Worm (Caenorhabditis elegans) whole organism, L1 larva: ENCODE results near the gene cwp-4.
A peak's percentile ranks its signal among the peaks of the same experiment; 100 is the strongest.

Source experiments
- ces-1 ChIP-seq: fragments of 150-350 bp; optimal IDR thresholded peaks from 2 replicates; lab custom pipeline; 2014; ENCODE audit warnings: missing biosample characterization, missing genetic modification reagents, missing genetic modification characterization
- egl-27 ChIP-seq, 2 experiments: fragments of 150-350 bp in 1 of 2; sonication (generic microtip); optimal IDR thresholded peaks; 3 replicates each; lab custom pipeline; 2017 to 2018; ENCODE audit warnings: missing biosample characterization in 2 of 2, missing genetic modification characterization in 2 of 2, missing genetic modification reagents in 2 of 2
- mep-1 ChIP-seq: fragments of 150-350 bp; optimal IDR thresholded peaks from 2 replicates; lab custom pipeline; 2014; ENCODE audit warnings: missing biosample characterization, missing genetic modification characterization
- nhr-28 ChIP-seq: fragments of 150-350 bp; optimal IDR thresholded peaks from 2 replicates; lab custom pipeline; 2014; ENCODE audit warnings: missing biosample characterization, missing genetic modification characterization
- unc-30 ChIP-seq: sonication (generic microtip); optimal IDR thresholded peaks from 2 replicates; lab custom pipeline; 2017; ENCODE audit warnings: missing biosample characterization, missing genetic modification characterization

DNA sequence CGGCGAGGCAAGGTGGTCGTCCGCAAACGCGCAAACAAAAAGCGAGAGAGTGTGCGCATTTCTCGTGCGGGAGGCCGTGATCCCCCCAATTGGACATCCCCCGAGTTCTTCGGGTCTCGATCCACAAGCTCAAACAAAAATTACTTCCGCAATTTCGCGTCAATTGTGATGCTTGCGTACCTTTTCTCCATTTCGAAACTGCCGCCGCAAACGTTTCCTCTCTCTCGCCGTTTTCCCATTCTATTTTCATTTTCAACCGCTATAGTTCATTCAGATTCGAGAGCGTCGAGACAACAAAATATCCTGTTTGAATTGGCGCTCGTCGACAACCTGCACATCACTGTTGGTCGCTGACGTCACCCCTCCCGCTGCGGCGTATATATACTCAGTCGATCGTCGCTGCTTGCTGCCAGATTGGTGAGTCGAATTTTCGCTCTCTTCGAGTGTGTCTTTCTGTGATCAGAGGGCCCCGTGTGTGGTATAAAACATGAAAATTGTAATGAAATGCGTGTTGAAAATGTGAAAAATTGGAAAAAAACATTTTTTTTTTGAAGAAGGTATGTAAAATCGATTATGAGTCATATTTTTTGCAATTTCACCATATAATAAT lies 4.0 kb upstream of the cwp-4 start, which contains the start of the genes pqn-51 and K11D12.14:
- no peak for TF ChIP-seq nhr-28 (tag; lab: Kevin White, UChicago)
- peak; percentile 96 for TF ChIP-seq mep-1 (tag; lab: Kevin White, UChicago)
- TF ChIP-seq ces-1 = no peak
- TF ChIP-seq unc-30 (tag; lab: Kevin White, UChicago) = no peak
- TF ChIP-seq egl-27 (tag; optimal IDR thresholded peaks at IDR 0.05; lab: Kevin White, UChicago) = peak in 1 of 2 experiments; percentile 74
